Fruit fly (Drosophila melanogaster): ENCODE results near the gene CG31198.

DNA sequence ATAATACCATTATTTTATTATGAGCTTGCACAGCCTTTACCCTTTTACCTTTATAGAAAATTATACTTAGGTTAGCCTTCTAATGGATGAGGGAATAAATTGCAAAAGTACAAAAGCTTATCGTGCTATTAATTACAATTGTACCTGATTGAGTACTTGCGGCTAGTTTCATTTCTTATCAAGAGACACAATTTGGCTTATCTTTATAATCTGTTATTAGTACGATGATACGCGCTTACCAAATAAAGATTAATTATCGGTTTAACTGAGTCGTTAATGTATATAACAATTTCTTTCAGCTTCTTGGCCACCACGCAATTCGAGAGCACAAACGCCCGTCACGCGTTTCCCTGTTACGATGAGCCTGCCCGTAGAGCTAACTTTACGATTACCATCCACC lies 8.2 kb upstream of the CG31198 start:
- TF ChIP-seq psq (optimal IDR thresholded peaks at IDR 0.05) (no peak), CG8478 (optimal IDR thresholded peaks at IDR 0.05) (no peak), usp (GFP tag; optimal IDR thresholded peaks at IDR 0.05) (no peak), Dll (optimal IDR thresholded peaks at IDR 0.05) (no peak), pan (optimal IDR thresholded peaks at IDR 0.05) (no peak)
